Fruit fly (Drosophila melanogaster): ENCODE data around the gene CG7542.

DNA sequence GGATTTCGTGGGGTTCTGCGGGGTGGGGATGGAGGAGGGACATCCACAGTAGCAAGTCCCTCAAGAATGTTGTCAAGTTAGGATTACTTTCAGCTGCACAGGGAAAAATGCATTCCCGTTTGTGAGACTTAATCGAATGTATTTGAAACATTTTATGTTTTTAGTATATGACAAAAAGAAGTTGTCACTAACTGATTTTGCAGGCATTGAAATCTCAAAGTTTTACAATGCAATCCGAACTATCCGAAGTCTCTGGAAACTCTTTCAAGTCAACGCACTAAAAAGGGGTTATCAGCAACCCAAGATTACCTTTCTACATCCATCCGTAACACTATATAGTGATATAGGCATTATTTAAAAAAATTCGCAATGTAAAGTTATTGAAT, 27.3 kb downstream of the CG7542 start:
- TF ChIP-seq Fer2 (tag; optimal IDR thresholded peaks at IDR 0.05) (no peak), Atf6 (GFP tag; IDR thresholded peaks at IDR 0.05) (no peak), esg (GFP tag; conservative IDR thresholded peaks at IDR 0.05) (no peak), CG17912 (GFP tag; optimal IDR thresholded peaks at IDR 0.05) (no peak), btn (GFP tag; optimal IDR thresholded peaks at IDR 0.05) (no peak), CG10267 (tag; optimal IDR thresholded peaks at IDR 0.05) (no peak), zen2 (GFP tag; IDR thresholded peaks at IDR 0.05; ENCODE audit: partially characterized antibody) (no peak), eyg (GFP tag; optimal IDR thresholded peaks at IDR 0.05) (no peak), MBD-R2 (GFP tag; IDR thresholded peaks at IDR 0.05) (no peak)

Data from whole organism, embryonic.